Fruit fly (Drosophila melanogaster): ENCODE results near the gene Cdk8.

- TF ChIP-seq pb (GFP tag; optimal IDR thresholded peaks at IDR 0.05) (no peak), fu2 (GFP tag; optimal IDR thresholded peaks at IDR 0.05) (no peak), CG12104 (GFP tag; optimal IDR thresholded peaks at IDR 0.05) (no peak), unc-4 (GFP tag; IDR thresholded peaks at IDR 0.05; ENCODE audit: partially characterized antibody) (no peak), TFAM (GFP tag; optimal IDR thresholded peaks at IDR 0.05) (no peak), PHDP (tag; optimal IDR thresholded peaks at IDR 0.05) (no peak), CG17802 (tag; optimal IDR thresholded peaks at IDR 0.05) (no peak), CG18619 (GFP tag; optimal IDR thresholded peaks at IDR 0.05) (no peak), CG10959 (GFP tag; IDR thresholded peaks at IDR 0.05) (no peak), sim (GFP tag; IDR thresholded peaks at IDR 0.05) (no peak), CG11560 (tag; IDR thresholded peaks at IDR 0.05) (no peak), prd (optimal IDR thresholded peaks at IDR 0.05) (no peak), prd (GFP tag; IDR thresholded peaks at IDR 0.05) (no peak), fd3F (GFP tag; optimal IDR thresholded peaks at IDR 0.05) (no peak)
These were observed 26.6 kb upstream of the Cdk8 start for dm6 chr3L:9865053-9865442.

Data from whole organism, embryonic.